Fruit fly (Drosophila melanogaster) whole organism, prepupa: ENCODE measurements around the gene CG7564.
A peak's percentile ranks its signal among the peaks of the same experiment; 100 is the strongest.

ENCODE experiments used
- Blimp-1 ChIP-seq: fragments of 200-800 bp; sonication (Bioruptor generic); optimal IDR thresholded peaks from 3 replicates; lab custom pipeline; 2017; ENCODE audit warnings: missing biosample characterization, missing genetic modification characterization, mild to moderate bottlenecking, moderate library complexity, missing genetic modification reagents
- CG10631 ChIP-seq: fragments of 200-800 bp; sonication (Bioruptor generic); optimal IDR thresholded peaks from 2 replicates; lab custom pipeline; 2016; ENCODE audit warnings: missing biosample characterization, missing genetic modification characterization
- CG10669 ChIP-seq: fragments of 200-800 bp; sonication (Bioruptor generic); optimal IDR thresholded peaks from 3 replicates; lab custom pipeline; 2018; ENCODE audit warnings: missing biosample characterization, mild to moderate bottlenecking, missing genetic modification characterization, moderate library complexity
- CG11294 ChIP-seq: fragments of 200-800 bp; sonication (Bioruptor generic); IDR thresholded peaks from 2 replicates; pipeline ENCODE4 v1.3.6; 2022; ENCODE audit warnings: missing biosample characterization, missing genetic modification characterization
- CG11902 ChIP-seq: fragments of 200-800 bp; sonication (Bioruptor generic); optimal IDR thresholded peaks from 3 replicates; lab custom pipeline; 2016; ENCODE audit warnings: missing biosample characterization, missing genetic modification characterization
- CG16779 ChIP-seq: fragments of 200-800 bp; sonication (Bioruptor generic); optimal IDR thresholded peaks from 3 replicates; lab custom pipeline; 2017; ENCODE audit warnings: missing biosample characterization, mild to moderate bottlenecking, missing genetic modification characterization
- CG3032 ChIP-seq: fragments of 200-800 bp; optimal IDR thresholded peaks from 2 replicates; lab custom pipeline; 2019; ENCODE audit warnings: missing biosample characterization, mild to moderate bottlenecking, missing genetic modification characterization, moderate library complexity
- CG31627 ChIP-seq: fragments of 200-800 bp; sonication (Bioruptor generic); optimal IDR thresholded peaks from 3 replicates; lab custom pipeline; 2016; ENCODE audit warnings: missing biosample characterization, missing genetic modification characterization
- CG32006 ChIP-seq: fragments of 200-800 bp; sonication (Bioruptor generic); optimal IDR thresholded peaks from 3 replicates; lab custom pipeline; 2017; ENCODE audit warnings: missing biosample characterization, mild to moderate bottlenecking, missing genetic modification characterization
- CG3919 ChIP-seq: fragments of 200-800 bp; sonication (Bioruptor generic); optimal IDR thresholded peaks from 3 replicates; lab custom pipeline; 2016; ENCODE audit warnings: missing biosample characterization, missing genetic modification characterization
- CG6163 ChIP-seq: fragments of 200-800 bp; sonication (Bioruptor generic); IDR thresholded peaks from 3 replicates; pipeline ENCODE4 v1.3.6; 2022; ENCODE audit warnings: missing biosample characterization, missing genetic modification characterization
- CG6276 ChIP-seq: fragments of 200-800 bp; sonication (Bioruptor generic); optimal IDR thresholded peaks from 2 replicates; lab custom pipeline; 2017; ENCODE audit warnings: missing biosample characterization, mild to moderate bottlenecking, missing genetic modification characterization
- CG6808 ChIP-seq: fragments of 200-800 bp; sonication (Bioruptor generic); optimal IDR thresholded peaks from 3 replicates; lab custom pipeline; 2017; ENCODE audit warnings: missing biosample characterization, missing genetic modification characterization, mild to moderate bottlenecking, moderate library complexity, missing genetic modification reagents
- CG6854 ChIP-seq: fragments of 200-800 bp; sonication (Bioruptor generic); optimal IDR thresholded peaks from 2 replicates; lab custom pipeline; 2017; ENCODE audit warnings: missing biosample characterization, mild to moderate bottlenecking, missing genetic modification characterization
- CG8119 ChIP-seq: fragments of 200-800 bp; sonication (Bioruptor generic); IDR thresholded peaks from 3 replicates; pipeline ENCODE4 v1.3.6; 2022; ENCODE audit warnings: missing biosample characterization, missing genetic modification characterization
- CG8319 ChIP-seq: fragments of 200-800 bp; sonication (Bioruptor generic); optimal IDR thresholded peaks from 3 replicates; lab custom pipeline; 2016; ENCODE audit warnings: missing biosample characterization, missing genetic modification characterization
- Eip78C ChIP-seq: fragments of 200-800 bp; sonication (Bioruptor generic); peaks from one replicate; lab custom pipeline; 2016; ENCODE audit warnings: missing biosample characterization, missing genetic modification characterization
- Eip93F ChIP-seq: fragments of 200-800 bp; sonication (Bioruptor generic); optimal IDR thresholded peaks from 2 replicates; lab custom pipeline; 2016; ENCODE audit warnings: missing biosample characterization, mild to moderate bottlenecking, missing genetic modification characterization
- Ets96B ChIP-seq: fragments of 200-800 bp; optimal IDR thresholded peaks from 2 replicates; lab custom pipeline; 2019; ENCODE audit warnings: missing biosample characterization, mild to moderate bottlenecking, missing genetic modification characterization, moderate library complexity
- Hr38 ChIP-seq: sonication (Bioruptor generic); optimal IDR thresholded peaks from 2 replicates; lab custom pipeline; 2016; ENCODE audit warnings: missing biosample characterization, missing genetic modification characterization
- Hr39 ChIP-seq: fragments of 200-800 bp; sonication (Bioruptor generic); optimal IDR thresholded peaks from 2 replicates; lab custom pipeline; 2016; ENCODE audit warnings: missing biosample characterization, missing genetic modification characterization
- Hr4 ChIP-seq: fragments of 200-800 bp; sonication (Bioruptor generic); optimal IDR thresholded peaks from 3 replicates; lab custom pipeline; 2016; ENCODE audit warnings: missing biosample characterization, missing genetic modification characterization
- Lpt ChIP-seq: fragments of 200-800 bp; sonication (Bioruptor generic); optimal IDR thresholded peaks from 3 replicates; lab custom pipeline; 2016; ENCODE audit warnings: missing biosample characterization, missing genetic modification characterization
- Met ChIP-seq: fragments of 200-800 bp; sonication (Bioruptor generic); optimal IDR thresholded peaks from 3 replicates; lab custom pipeline; 2016; ENCODE audit warnings: missing biosample characterization, missing genetic modification characterization
- Smox ChIP-seq: fragments of 200-800 bp; sonication (Bioruptor generic); optimal IDR thresholded peaks from 3 replicates; lab custom pipeline; 2016; ENCODE audit warnings: missing biosample characterization, missing genetic modification characterization
- Sox102F ChIP-seq: fragments of 200-800 bp; sonication (Bioruptor generic); optimal IDR thresholded peaks from 2 replicates; lab custom pipeline; 2016; ENCODE audit warnings: missing biosample characterization, mild to moderate bottlenecking, missing genetic modification characterization
- Sox14 ChIP-seq: fragments of 200-800 bp; sonication (Bioruptor generic); optimal IDR thresholded peaks from 3 replicates; lab custom pipeline; 2016; ENCODE audit warnings: missing biosample characterization, missing genetic modification characterization
- Sox15 ChIP-seq: fragments of 200-800 bp; sonication (Bioruptor generic); optimal IDR thresholded peaks from 3 replicates; lab custom pipeline; 2016; ENCODE audit warnings: missing biosample characterization, missing genetic modification characterization
- dsx ChIP-seq: fragments of 200-800 bp; optimal IDR thresholded peaks from 3 replicates; lab custom pipeline; 2019; ENCODE audit warnings: missing biosample characterization, mild to moderate bottlenecking, missing genetic modification characterization, moderate library complexity; ENCODE audit not compliant: poor library complexity, severe bottlenecking
- eg ChIP-seq: fragments of 200-800 bp; sonication (Bioruptor generic); IDR thresholded peaks from 3 replicates; pipeline ENCODE4 v1.3.6; 2022; ENCODE audit warnings: missing biosample characterization, missing genetic modification characterization
- esn ChIP-seq: fragments of 200-800 bp; sonication (Bioruptor generic); optimal IDR thresholded peaks from 2 replicates; lab custom pipeline; 2016; ENCODE audit warnings: missing biosample characterization, mild to moderate bottlenecking, missing genetic modification characterization, moderate library complexity
- fkh ChIP-seq: fragments of 200-800 bp; sonication (Bioruptor generic); optimal IDR thresholded peaks from 3 replicates; lab custom pipeline; 2017; ENCODE audit warnings: missing biosample characterization, mild to moderate bottlenecking, missing genetic modification characterization, moderate library complexity
- net ChIP-seq: fragments of 200-800 bp; sonication (Bioruptor generic); optimal IDR thresholded peaks from 3 replicates; lab custom pipeline; 2016; ENCODE audit warnings: missing biosample characterization, missing genetic modification characterization
- pdm3 ChIP-seq: fragments of 200-800 bp; sonication (Bioruptor generic); optimal IDR thresholded peaks from 3 replicates; lab custom pipeline; 2016; ENCODE audit warnings: missing biosample characterization, missing genetic modification characterization
- salr ChIP-seq, 2 experiments: fragments of 200-800 bp; sonication (Bioruptor generic); optimal IDR thresholded peaks; 3 replicates each; lab custom pipeline; 2016 to 2018; ENCODE audit warnings: missing biosample characterization in 2 of 2, missing genetic modification characterization in 2 of 2, mild to moderate bottlenecking in 1 of 2
- svp ChIP-seq: fragments of 200-800 bp; sonication (Bioruptor generic); peaks from one replicate; lab custom pipeline; 2016; ENCODE audit warnings: missing biosample characterization, missing genetic modification characterization
- vri ChIP-seq: fragments of 200-800 bp; sonication (Bioruptor generic); optimal IDR thresholded peaks from 3 replicates; lab custom pipeline; 2016; ENCODE audit warnings: missing biosample characterization, mild to moderate bottlenecking, missing genetic modification characterization

CG7564 gene

dm6 chr3L:17506830-17507229 lies 7.3 kb upstream of the CG7564 start (continued):
- TF ChIP-seq dsx (GFP tag; lab: Kevin White, UChicago) (no peak), CG10669 (GFP tag; lab: Kevin White, UChicago) (no peak), Smox (GFP tag; lab: Kevin White, UChicago) (peak; percentile 22), pdm3 (GFP tag; lab: Kevin White, UChicago) (peak; percentile 13), svp (GFP tag; lab: Kevin White, UChicago) (peak; percentile 50), Ets96B (tag; lab: Kevin White, UChicago) (peak; percentile 11), Hr4 (GFP tag; lab: Kevin White, UChicago) (peak; percentile 27)

- TF ChIP-seq CG6854 (GFP tag; lab: Kevin White, UChicago) (peak; percentile 23), CG11902 (GFP tag; lab: Kevin White, UChicago) (no peak)
These were observed 606 bp upstream of the CG7564 start for dm6 chr3L:17513492-17513891.

- TF ChIP-seq pdm3 (GFP tag; lab: Kevin White, UChicago) (no peak), Hr4 (GFP tag; lab: Kevin White, UChicago) (no peak), fkh (GFP tag; lab: Kevin White, UChicago) (peak; percentile 69), CG32006 (GFP tag; lab: Kevin White, UChicago) (no peak), CG10669 (GFP tag; lab: Kevin White, UChicago) (no peak), CG16779 (tag; lab: Kevin White, UChicago) (no peak), Sox102F (GFP tag; lab: Kevin White, UChicago) (no peak), CG3919 (GFP tag; lab: Kevin White, UChicago) (no peak), Sox14 (no peak), CG8119 (GFP tag; lab: Robert Waterston, UW) (no peak), Smox (GFP tag; lab: Kevin White, UChicago) (no peak), CG3032 (tag; lab: Kevin White, UChicago) (peak; percentile 40), Met (GFP tag; lab: Kevin White, UChicago) (no peak), CG6276 (GFP tag; lab: Kevin White, UChicago) (no peak), CG31627 (GFP tag; lab: Kevin White, UChicago) (no peak), Lpt (GFP tag; lab: Kevin White, UChicago) (no peak), salr (GFP tag; optimal IDR thresholded peaks at IDR 0.05; lab: Kevin White, UChicago) (no peak), Sox15 (no peak), Eip93F (GFP tag; lab: Kevin White, UChicago) (no peak), Hr38 (GFP tag; lab: Kevin White, UChicago) (no peak), CG10631 (GFP tag; lab: Kevin White, UChicago) (no peak), vri (GFP tag; lab: Kevin White, UChicago) (peak; percentile 1), eg (GFP tag; lab: Robert Waterston, UW) (no peak), Hr39 (no peak), Ets96B (tag; lab: Kevin White, UChicago) (no peak), CG11294 (GFP tag; lab: Robert Waterston, UW) (no peak)
These were observed 15.6 kb downstream of the CG7564 start, which contains the start of the genes Edc3 and Nedd4 for dm6 chr3L:17529511-17530194. Gene Edc3 (minus strand): TSS chr3L:17529861. Gene Nedd4 (plus strand): TSS chr3L:17530081.

dm6 chr3L:17530471-17531149 lies 16.5 kb downstream of the CG7564 start:
- peak; percentile 63 for TF ChIP-seq fkh (GFP tag; lab: Kevin White, UChicago)
- TF ChIP-seq Sox102F (GFP tag; lab: Kevin White, UChicago) = no peak
- no peak for TF ChIP-seq CG16779 (tag; lab: Kevin White, UChicago)
- peak; percentile 92 for TF ChIP-seq Sox14
- TF ChIP-seq net = no peak
- no peak for TF ChIP-seq CG8319 (GFP tag; lab: Kevin White, UChicago)
- TF ChIP-seq esn (GFP tag; lab: Kevin White, UChicago) = no peak
- peak; percentile 52; the same call in 2 of the 3 replicates for TF ChIP-seq CG6163
- no peak for TF ChIP-seq Blimp-1
- TF ChIP-seq Eip78C (GFP tag; lab: Kevin White, UChicago) = peak; percentile 47
- peak; percentile 18 for TF ChIP-seq CG6808
- peak; percentile 13 for TF ChIP-seq dsx (GFP tag; lab: Kevin White, UChicago)
- peak; percentile 72 for TF ChIP-seq svp (GFP tag; lab: Kevin White, UChicago)
